Fruit fly (Drosophila melanogaster): Measurements from ENCODE around the gene bsh.

bsh gene

DNA sequence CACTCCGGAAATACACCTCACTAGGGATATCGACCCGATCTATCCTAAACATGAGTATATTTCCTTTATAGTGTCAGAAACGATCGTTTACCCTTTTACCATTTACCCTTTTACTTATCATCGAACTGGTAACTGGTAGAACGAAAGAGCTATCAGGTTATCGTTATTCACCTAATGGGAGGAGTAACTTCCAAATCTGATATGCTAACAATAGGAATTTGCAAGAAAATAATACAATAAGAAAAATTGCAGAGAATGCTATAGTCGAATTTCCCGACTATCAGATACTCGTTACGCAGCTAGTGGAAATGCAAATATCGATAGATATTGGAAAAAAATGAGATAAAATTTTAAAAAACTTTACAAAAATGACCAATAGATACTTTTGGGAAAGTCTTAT, 5.4 kb upstream of the bsh start:
- no peak for TF ChIP-seq sage (GFP tag; optimal IDR thresholded peaks at IDR 0.05)

DNA sequence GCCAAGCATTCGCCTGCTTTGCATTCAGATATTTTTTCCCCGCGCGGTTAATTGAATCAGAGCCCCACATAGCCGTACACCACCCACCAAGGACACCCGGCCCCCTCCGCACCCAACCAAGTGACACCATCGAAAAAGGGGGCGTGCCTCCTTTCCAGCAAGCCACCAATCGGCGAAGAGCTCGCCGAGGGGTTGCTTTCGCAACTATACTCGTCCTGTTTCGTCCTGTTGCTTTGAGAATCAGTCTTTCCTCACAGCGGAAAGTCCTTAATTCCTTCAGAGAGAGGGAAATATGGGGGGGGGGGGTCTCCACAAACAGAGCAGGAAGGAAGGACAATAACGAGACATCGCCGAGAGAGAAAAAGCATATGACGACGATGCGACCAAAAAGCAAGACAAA, 836 bp upstream of the bsh start:
- TF ChIP-seq CG32264 (GFP tag; optimal IDR thresholded peaks at IDR 0.05) (no peak), CrebA (GFP tag; optimal IDR thresholded peaks at IDR 0.05; ENCODE audit: borderline replicate concordance) (no peak), brk (GFP tag; optimal IDR thresholded peaks at IDR 0.05) (no peak), Mio (GFP tag; optimal IDR thresholded peaks at IDR 0.05) (no peak), Hr78 (GFP tag; optimal IDR thresholded peaks at IDR 0.05) (no peak), dmrt93B (GFP tag; optimal IDR thresholded peaks at IDR 0.05) (no peak), usp (GFP tag; optimal IDR thresholded peaks at IDR 0.05) (no peak), N (GFP tag; optimal IDR thresholded peaks at IDR 0.05) (no peak), CG9705 (GFP tag; optimal IDR thresholded peaks at IDR 0.05) (no peak), dsf (GFP tag; optimal IDR thresholded peaks at IDR 0.05; ENCODE audit: borderline replicate concordance) (no peak), br (GFP tag; optimal IDR thresholded peaks at IDR 0.05) (no peak), Hr83 (GFP tag; optimal IDR thresholded peaks at IDR 0.05; ENCODE audit: poor library complexity, severe bottlenecking) (no peak), rgr (GFP tag; optimal IDR thresholded peaks at IDR 0.05) (no peak), Dif (GFP tag; optimal IDR thresholded peaks at IDR 0.05; ENCODE audit: partially characterized antibody) (no peak), Sp1 (GFP tag; optimal IDR thresholded peaks at IDR 0.05) (no peak), OdsH (GFP tag; optimal IDR thresholded peaks at IDR 0.05) (no peak), jim (GFP tag; optimal IDR thresholded peaks at IDR 0.05) (no peak)

DNA sequence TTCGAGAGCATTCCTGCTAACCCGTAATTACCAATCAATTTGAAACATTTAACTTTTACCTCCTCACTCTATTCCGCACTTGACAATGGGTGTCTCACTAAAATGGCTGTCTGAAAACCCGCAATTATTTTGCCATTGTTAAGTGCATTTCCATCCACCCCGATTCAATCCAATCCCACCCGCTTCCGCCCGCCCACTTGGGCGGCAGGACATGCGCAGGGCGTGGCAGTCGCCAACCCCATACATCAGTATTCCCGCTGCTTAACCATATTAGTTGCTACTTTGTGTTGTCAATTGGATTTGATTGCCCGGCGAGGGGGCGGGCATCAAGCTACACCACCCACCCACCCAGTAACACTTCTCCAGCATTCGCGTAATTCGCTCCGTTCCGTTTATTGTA, 3.5 kb downstream of the bsh start:
- TF ChIP-seq Jra (GFP tag; optimal IDR thresholded peaks at IDR 0.05) (no peak), usp (GFP tag; optimal IDR thresholded peaks at IDR 0.05) (no peak), psq (GFP tag; optimal IDR thresholded peaks at IDR 0.05) (no peak), lola (GFP tag; optimal IDR thresholded peaks at IDR 0.05) (no peak), sage (GFP tag; optimal IDR thresholded peaks at IDR 0.05) (no peak), h (GFP tag; optimal IDR thresholded peaks at IDR 0.05) (no peak)

DNA sequence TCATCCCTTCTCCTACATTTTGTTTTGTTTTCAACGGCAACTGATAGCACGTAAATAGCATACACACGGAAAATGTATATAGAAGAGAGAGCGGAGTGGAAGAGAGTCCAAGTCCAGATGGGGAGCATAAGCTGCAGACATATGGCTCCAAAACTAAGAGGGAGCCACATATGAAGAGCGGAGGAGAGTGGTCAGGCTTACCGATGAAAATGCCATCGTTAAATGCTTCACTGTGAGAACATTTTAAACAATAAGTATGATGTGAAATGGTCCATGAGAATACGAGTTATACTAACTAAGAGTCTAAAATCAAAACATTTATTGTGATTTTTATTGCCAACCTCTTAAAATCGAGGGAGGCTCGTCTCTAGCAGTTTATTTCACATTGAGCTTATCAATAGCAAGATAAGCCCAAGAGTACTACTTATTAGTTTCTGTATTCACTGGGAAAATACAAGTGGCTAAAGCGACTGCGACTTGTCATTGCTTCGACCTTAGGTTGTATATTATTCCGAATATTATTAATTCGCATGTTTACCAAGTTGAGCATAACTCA, 4.2 kb downstream of the bsh start:
- TF ChIP-seq Dif (GFP tag; optimal IDR thresholded peaks at IDR 0.05; ENCODE audit: partially characterized antibody) (peak; percentile 83), dl (GFP tag; optimal IDR thresholded peaks at IDR 0.05; ENCODE audit: insufficient read depth in 1 of 2, partially characterized antibody in 2 of 2) (peak; percentile 0 to 77), jim (GFP tag; optimal IDR thresholded peaks at IDR 0.05) (no peak), psq (GFP tag; optimal IDR thresholded peaks at IDR 0.05) (no peak)

DNA sequence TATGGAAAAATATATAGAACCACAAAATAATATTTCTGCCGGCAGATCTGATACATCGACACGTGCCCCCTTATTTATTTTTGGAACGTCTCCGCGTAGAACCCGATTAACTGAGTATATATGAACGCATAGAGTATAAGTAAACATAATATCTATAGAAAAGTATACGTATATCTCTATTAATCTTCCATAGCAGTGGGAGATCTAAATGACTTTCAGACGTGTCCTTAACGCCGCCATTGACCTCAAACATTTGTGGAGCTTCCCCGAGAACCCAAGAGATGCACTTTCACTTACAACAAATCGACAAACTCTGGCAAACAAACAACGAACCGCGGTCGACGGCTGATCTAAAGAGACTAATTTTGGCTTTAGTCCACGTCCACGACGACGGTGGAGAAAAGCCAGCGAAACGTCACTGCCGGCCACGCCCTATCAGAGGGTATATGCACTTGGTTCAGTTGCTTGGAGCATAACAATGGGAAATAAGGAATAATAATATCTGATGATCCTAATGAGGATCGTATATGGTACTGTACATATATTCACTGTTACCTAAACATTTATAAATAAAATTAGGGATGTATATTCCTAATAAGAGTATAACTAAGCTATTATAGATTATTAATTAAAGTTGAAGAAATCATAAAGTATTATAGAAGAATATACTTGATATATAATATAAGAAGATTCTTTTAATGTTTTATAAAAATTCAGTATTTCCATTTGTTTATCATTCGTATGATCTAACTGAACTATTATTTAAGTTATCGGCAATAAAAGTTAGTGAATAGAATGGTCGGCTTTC, 4.9 kb downstream of the bsh start, which contains the start of gene fbp:
fbp (minus strand) TSS at position 364 of the 808 bp plus-strand sequence.
- no peak for TF ChIP-seq Hr78 (GFP tag; optimal IDR thresholded peaks at IDR 0.05)
- TF ChIP-seq dsf (GFP tag; optimal IDR thresholded peaks at IDR 0.05; ENCODE audit: borderline replicate concordance): no peak
- TF ChIP-seq sv (GFP tag; optimal IDR thresholded peaks at IDR 0.05): peak; percentile 39
- peak; percentile 31 for TF ChIP-seq Hnf4 (GFP tag; optimal IDR thresholded peaks at IDR 0.05)
- TF ChIP-seq brk (GFP tag; optimal IDR thresholded peaks at IDR 0.05): no peak
- no peak for TF ChIP-seq CG9705 (GFP tag; optimal IDR thresholded peaks at IDR 0.05)
- no peak for TF ChIP-seq GATAd (GFP tag; optimal IDR thresholded peaks at IDR 0.05)
- no peak for TF ChIP-seq Jra (GFP tag; optimal IDR thresholded peaks at IDR 0.05)
- TF ChIP-seq Mio (GFP tag; optimal IDR thresholded peaks at IDR 0.05): no peak
- TF ChIP-seq pan (optimal IDR thresholded peaks at IDR 0.05): no peak
- peak; percentile 45 for TF ChIP-seq h (GFP tag; optimal IDR thresholded peaks at IDR 0.05)
- peak in 1 of 2 experiments; percentile 3 for TF ChIP-seq dl (GFP tag; optimal IDR thresholded peaks at IDR 0.05; ENCODE audit: insufficient read depth in 1 of 2, partially characterized antibody in 2 of 2)
- TF ChIP-seq dmrt93B (GFP tag; optimal IDR thresholded peaks at IDR 0.05): peak; percentile 74
- TF ChIP-seq Sp1 (GFP tag; optimal IDR thresholded peaks at IDR 0.05): peak; percentile 82
- TF ChIP-seq N (GFP tag; optimal IDR thresholded peaks at IDR 0.05): no peak
- no peak for TF ChIP-seq Myc (optimal IDR thresholded peaks at IDR 0.05)
- peak; percentile 71 for TF ChIP-seq rgr (GFP tag; optimal IDR thresholded peaks at IDR 0.05)
- TF ChIP-seq ey (GFP tag; optimal IDR thresholded peaks at IDR 0.05): peak; percentile 16
- no peak for TF ChIP-seq tai (GFP tag; optimal IDR thresholded peaks at IDR 0.05)
- TF ChIP-seq lola (GFP tag; optimal IDR thresholded peaks at IDR 0.05): no peak
- no peak for TF ChIP-seq br (GFP tag; optimal IDR thresholded peaks at IDR 0.05)
- no peak for TF ChIP-seq sage (GFP tag; optimal IDR thresholded peaks at IDR 0.05)
- TF ChIP-seq jim (GFP tag; optimal IDR thresholded peaks at IDR 0.05): peak; percentile 54
- TF ChIP-seq Hr83 (GFP tag; optimal IDR thresholded peaks at IDR 0.05; ENCODE audit: poor library complexity, severe bottlenecking): peak; percentile 49
- no peak for TF ChIP-seq Dif (GFP tag; optimal IDR thresholded peaks at IDR 0.05; ENCODE audit: partially characterized antibody)
- TF ChIP-seq usp (GFP tag; optimal IDR thresholded peaks at IDR 0.05): no peak
- peak; percentile 71 for TF ChIP-seq OdsH (GFP tag; optimal IDR thresholded peaks at IDR 0.05)
- TF ChIP-seq Dfd (GFP tag; optimal IDR thresholded peaks at IDR 0.05): no peak
- TF ChIP-seq CrebA (GFP tag; optimal IDR thresholded peaks at IDR 0.05; ENCODE audit: borderline replicate concordance): no peak
- TF ChIP-seq Rel (GFP tag; optimal IDR thresholded peaks at IDR 0.05): no peak
- peak; percentile 46 for TF ChIP-seq Rel (tag; optimal IDR thresholded peaks at IDR 0.05)
- peak in 1 of 2 experiments; percentile 78 for TF ChIP-seq foxo (GFP tag; optimal IDR thresholded peaks at IDR 0.05)
- peak; percentile 27 for TF ChIP-seq fru (GFP tag; optimal IDR thresholded peaks at IDR 0.05)
- TF ChIP-seq Abd-B (GFP tag; optimal IDR thresholded peaks at IDR 0.05): no peak
- TF ChIP-seq woc (GFP tag; optimal IDR thresholded peaks at IDR 0.05): peak; percentile 53
